Worm (Caenorhabditis elegans) whole organism, dauer: ENCODE data around the gene F39E9.14.

Source experiments
- unc-62 ChIP-seq: sonication (generic microtip); optimal IDR thresholded peaks from 2 replicates; lab custom pipeline; 2017; ENCODE audit warnings: missing biosample characterization, missing genetic modification reagents, missing genetic modification characterization

The F39E9.14 gene

ce11 chrII:3284558-3284957 lies 5.9 kb downstream of the F39E9.14 start, which contains the start of gene scl-15:
Gene scl-15 (minus strand): TSS chrII:3284658.
- no peak for TF ChIP-seq unc-62 (GFP tag; lab: Kevin White, UChicago)

DNA sequence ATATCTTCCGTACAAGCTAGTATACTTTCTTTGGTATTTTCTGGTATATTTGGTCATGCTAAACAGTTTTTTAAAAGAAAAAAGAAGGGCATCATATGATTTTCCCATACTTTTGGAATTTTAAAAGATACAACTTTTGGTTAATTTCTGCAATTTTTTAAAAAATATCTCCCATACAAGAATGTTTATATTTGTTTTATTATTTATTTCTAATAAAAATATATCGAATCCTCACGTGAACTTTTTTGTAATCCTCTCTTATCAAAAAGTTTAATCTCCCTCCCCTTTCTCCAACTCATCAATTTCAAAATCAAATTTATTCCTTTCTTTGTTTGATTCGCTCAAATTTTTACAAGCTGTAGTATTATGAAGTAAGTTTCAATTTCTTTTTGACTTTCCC lies 8.1 kb downstream of the F39E9.14 start, which contains the start of gene nep-13:
TSS of gene nep-13 (plus strand) at position 301 of the 400 bp plus-strand sequence.
- TF ChIP-seq unc-62 (GFP tag; lab: Kevin White, UChicago): no peak

ce11 chrII:3278634-3279033 lies 11.8 kb downstream of the F39E9.14 start, which contains the start of gene wht-4:
Gene wht-4 (plus strand): TSS chrII:3278934.
- TF ChIP-seq unc-62 (GFP tag; lab: Kevin White, UChicago): no peak

DNA sequence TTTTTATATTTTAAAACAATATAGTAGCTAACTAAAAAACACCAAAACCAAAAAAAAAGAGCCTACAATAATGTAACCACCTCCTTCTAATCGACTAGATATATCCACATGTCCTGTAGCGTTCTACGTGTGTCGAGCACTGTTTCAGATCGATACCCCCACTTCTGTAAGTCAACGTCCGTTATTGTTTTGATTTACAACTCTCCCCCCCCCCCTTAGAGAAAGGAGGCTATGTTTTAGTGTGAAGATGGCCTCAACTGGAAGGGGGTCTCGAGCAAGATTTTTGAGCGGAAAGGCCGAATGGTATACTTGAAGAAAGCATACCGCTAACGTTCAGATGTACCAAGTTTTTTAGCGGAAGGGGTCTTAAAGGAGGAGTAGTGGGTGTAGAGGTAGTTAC lies 12.8 kb downstream of the F39E9.14 start, which contains the start of gene F02E11.4:
TSS of gene F02E11.4 (minus strand) at position 101 of the 400 bp plus-strand sequence.
- no peak for TF ChIP-seq unc-62 (GFP tag; lab: Kevin White, UChicago)

DNA sequence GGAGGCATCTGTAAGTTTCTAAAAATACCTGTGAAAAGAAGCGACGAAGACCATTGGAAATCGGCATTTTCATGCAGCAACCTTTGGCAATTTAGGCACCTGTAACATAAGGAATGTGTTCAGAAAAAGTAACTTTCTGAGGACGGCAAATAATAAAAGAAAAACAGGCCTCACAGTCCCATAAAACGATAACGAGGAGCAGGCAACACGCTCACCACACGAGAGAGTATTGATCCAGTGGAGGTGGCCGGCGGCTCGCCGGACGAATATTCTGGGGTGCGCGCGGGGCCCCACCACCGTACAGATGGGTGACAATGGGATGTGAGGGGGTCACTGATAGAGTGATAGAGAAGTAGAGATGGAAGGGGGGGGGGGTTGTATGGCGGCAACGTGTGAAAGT lies 15.5 kb downstream of the F39E9.14 start, which contains the start of gene F02E11.3:
TSS of gene F02E11.3 (minus strand) at position 101 of the 400 bp plus-strand sequence.
- no peak for TF ChIP-seq unc-62 (GFP tag; lab: Kevin White, UChicago)

DNA sequence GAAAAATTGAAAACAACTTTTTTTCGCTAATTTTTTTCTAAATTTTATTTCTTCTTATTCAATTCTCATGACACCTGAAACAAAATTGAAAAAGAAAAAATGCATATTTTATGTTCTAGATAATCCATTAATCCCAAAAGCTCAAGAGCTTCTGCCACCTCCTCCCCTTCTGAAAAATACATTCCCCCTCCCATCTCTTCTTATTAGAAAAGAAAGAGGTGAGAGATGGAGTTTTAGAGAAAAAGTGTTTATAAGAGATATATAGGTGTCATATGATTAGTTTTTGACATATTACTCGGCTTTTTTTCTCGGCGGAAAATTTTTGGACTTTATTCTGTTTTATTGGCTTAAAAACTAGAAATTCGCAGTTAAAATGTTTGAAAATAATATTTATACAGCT lies 19.8 kb downstream of the F39E9.14 start:
- no peak for TF ChIP-seq unc-62 (GFP tag; lab: Kevin White, UChicago)

- TF ChIP-seq unc-62 (GFP tag; lab: Kevin White, UChicago): no peak
Observed at ce11 chrII:3267815-3268214, 22.6 kb downstream of the F39E9.14 start.

ce11 chrII:3267365-3267764 lies 23.1 kb downstream of the F39E9.14 start, which contains the start of gene F02E11.7:
Gene F02E11.7 (plus strand): TSS chrII:3267665.
- no peak for TF ChIP-seq unc-62 (GFP tag; lab: Kevin White, UChicago)

DNA sequence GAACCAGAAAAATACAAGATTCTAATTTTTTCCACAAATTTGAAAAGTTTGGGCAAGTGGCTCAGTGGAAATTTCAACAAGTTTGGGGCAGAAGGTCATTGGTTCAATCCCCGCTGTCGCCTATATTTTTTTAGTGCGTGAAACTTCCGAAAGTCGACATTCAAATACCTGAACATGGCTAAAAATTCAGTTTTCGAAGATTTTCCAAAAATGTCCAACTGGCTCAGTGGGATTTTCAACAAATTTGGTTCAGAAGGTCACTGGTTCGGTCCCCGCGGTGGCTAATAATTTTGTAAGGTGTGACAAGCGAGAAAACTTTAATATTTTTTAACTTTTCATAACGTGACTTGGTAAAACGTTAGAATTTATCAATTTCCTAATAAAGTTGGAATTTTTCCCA lies 25.7 kb downstream of the F39E9.14 start:
- TF ChIP-seq unc-62 (GFP tag; lab: Kevin White, UChicago): no peak

ce11 chrII:3262504-3262903 lies 27.9 kb downstream of the F39E9.14 start, which contains the start of gene F02E11.2:
Gene F02E11.2 (plus strand): TSS chrII:3262804.
- TF ChIP-seq unc-62 (GFP tag; lab: Kevin White, UChicago): no peak

ce11 chrII:3259254-3259653 lies 31.2 kb downstream of the F39E9.14 start, which contains the start of gene gcy-19:
Gene gcy-19 (minus strand): TSS chrII:3259354.
- no peak for TF ChIP-seq unc-62 (GFP tag; lab: Kevin White, UChicago)

DNA sequence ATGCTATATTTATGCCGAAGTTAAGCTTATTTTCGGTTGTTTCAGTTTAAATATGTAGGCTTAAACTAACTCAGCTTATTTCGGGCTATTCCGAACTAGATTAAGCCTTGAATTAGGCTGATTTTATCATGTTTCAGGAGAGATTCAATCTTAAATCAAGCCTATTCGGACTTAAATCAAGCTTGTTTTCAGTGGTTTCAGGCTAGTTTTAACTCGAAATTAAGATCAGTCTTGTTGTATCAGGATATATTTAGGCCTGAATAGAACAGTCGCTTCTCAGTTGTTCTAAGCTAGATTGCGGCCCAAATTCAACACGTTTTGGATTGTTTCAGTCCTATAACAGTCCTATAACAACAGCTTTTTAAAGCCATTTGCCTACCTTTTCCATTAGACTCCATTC lies 38.7 kb downstream of the F39E9.14 start:
- no peak for TF ChIP-seq unc-62 (GFP tag; lab: Kevin White, UChicago)

DNA sequence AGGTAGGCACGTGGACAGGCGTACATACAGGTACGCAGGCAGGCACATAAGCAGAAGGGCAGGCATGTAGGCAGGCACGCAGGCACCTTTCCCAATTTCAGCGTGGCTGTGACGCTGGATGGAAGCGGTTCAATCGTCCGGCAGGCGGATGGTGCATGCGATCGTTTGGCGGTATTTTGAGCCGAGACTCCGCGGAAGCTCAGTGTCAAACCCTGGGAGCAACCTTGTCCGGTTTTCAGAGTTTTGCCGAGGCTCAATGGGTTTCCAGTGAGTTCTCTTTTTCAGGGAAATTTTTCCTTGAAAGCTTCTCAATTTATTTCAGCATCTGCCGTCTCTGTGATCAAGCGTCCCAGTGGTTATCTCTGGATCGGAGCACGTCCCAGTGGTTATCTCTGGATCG lies 40.2 kb downstream of the F39E9.14 start:
- TF ChIP-seq unc-62 (GFP tag; lab: Kevin White, UChicago): no peak

DNA sequence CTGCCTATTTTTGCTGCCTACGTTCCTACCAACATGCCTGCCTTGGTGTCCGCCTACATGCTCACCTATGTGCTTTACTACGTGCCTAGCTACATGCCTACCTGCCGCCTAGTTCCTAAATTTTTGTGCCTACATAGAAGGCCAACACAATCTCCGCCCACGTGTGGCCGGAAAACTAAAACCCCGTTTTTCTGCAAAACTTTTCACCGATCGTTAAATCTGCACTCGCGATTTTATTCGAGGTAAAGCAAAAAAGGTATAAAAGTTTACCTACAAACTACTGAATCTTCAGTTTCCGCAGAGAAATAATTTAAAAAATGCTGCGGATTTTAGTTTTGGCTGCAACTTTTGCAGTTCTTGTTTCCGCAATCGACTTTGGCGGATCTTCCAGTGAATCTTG lies 41.0 kb downstream of the F39E9.14 start, which contains the start of gene clec-124:
TSS of gene clec-124 (plus strand) at position 301 of the 400 bp plus-strand sequence.
- no peak for TF ChIP-seq unc-62 (GFP tag; lab: Kevin White, UChicago)

- TF ChIP-seq unc-62 (GFP tag; lab: Kevin White, UChicago): no peak
Observed at ce11 chrII:3248043-3248718, 42.3 kb downstream of the F39E9.14 start, which contains the start of the genes fbxc-50 and C17F4.2. Gene fbxc-50 (minus strand): TSS chrII:3248123. Gene C17F4.2 (plus strand): TSS chrII:3248668.

ce11 chrII:3247556-3247955 lies 42.9 kb downstream of the F39E9.14 start:
- no peak for TF ChIP-seq unc-62 (GFP tag; lab: Kevin White, UChicago)

- TF ChIP-seq unc-62 (GFP tag; lab: Kevin White, UChicago): no peak
Observed at ce11 chrII:3245836-3246235, 44.6 kb downstream of the F39E9.14 start, which contains the start of gene C17F4.7. Gene C17F4.7 (minus strand): TSS chrII:3246015.
